Worm (Caenorhabditis elegans): ENCODE data around the gene lgc-4.

lgc-4 gene

ce11 chrX:9213873-9214341 lies 28.1 kb downstream of the lgc-4 start, which contains the start of gene C35B8.3:
Gene C35B8.3, plus strand, starts transcription at chrX:9213923.
- TF ChIP-seq lin-40 (tag; optimal IDR thresholded peaks at IDR 0.05) (peak; percentile 51), nhr-90 (tag; optimal IDR thresholded peaks at IDR 0.05) (peak; percentile 36), atf-7 (tag; optimal IDR thresholded peaks at IDR 0.05) (peak; percentile 48), hlh-12 (tag; optimal IDR thresholded peaks at IDR 0.05) (no peak), let-526 (GFP tag; IDR thresholded peaks at IDR 0.05) (0 out of 2 replicates have a peak, but pooled peaks have one; percentile 28), cebp-1 (GFP tag; IDR thresholded peaks at IDR 0.05) (no peak), cebp-1 (tag; optimal IDR thresholded peaks at IDR 0.05) (peak; percentile 70), nhr-120 (GFP tag; IDR thresholded peaks at IDR 0.05) (no peak), Y56A3A.18 (GFP tag; IDR thresholded peaks at IDR 0.05) (no peak), hrde-1 (tag; optimal IDR thresholded peaks at IDR 0.05; ENCODE audit: borderline replicate concordance) (no peak), B0336.3 (GFP tag; IDR thresholded peaks at IDR 0.05) (peak; percentile 67), Y53G8AR.9 (GFP tag; conservative IDR thresholded peaks at IDR 0.05) (no peak), bed-2 (GFP tag; IDR thresholded peaks at IDR 0.05) (no peak), nhr-80 (tag; optimal IDR thresholded peaks at IDR 0.05) (peak; percentile 91), akir-1 (GFP tag; optimal IDR thresholded peaks at IDR 0.05) (no peak), ztf-26 (tag; optimal IDR thresholded peaks at IDR 0.05) (peak; percentile 61), tbp1 (GFP tag; optimal IDR thresholded peaks at IDR 0.05) (peak; percentile 15), F57C9.4 (tag; optimal IDR thresholded peaks at IDR 0.05) (no peak), lin-35 (GFP tag; optimal IDR thresholded peaks at IDR 0.05) (no peak), K11D2.4 (GFP tag; IDR thresholded peaks at IDR 0.05) (no peak), ztf-22 (GFP tag; optimal IDR thresholded peaks at IDR 0.05) (peak; percentile 69), aptf-3 (GFP tag; IDR thresholded peaks at IDR 0.05) (no peak), athp-1 (tag; optimal IDR thresholded peaks at IDR 0.05) (no peak), unc-62 (GFP tag; optimal IDR thresholded peaks at IDR 0.05) (peak; percentile 92), die-1 (tag; optimal IDR thresholded peaks at IDR 0.05) (no peak), snpc-1.1 (tag; optimal IDR thresholded peaks at IDR 0.05; ENCODE audit: insufficient read depth) (no peak), tbx-9 (tag; optimal IDR thresholded peaks at IDR 0.05; ENCODE audit: borderline replicate concordance) (no peak)

ce11 chrX:9212675-9213074 lies 29.3 kb downstream of the lgc-4 start:
- TF ChIP-seq unc-130 (GFP tag; optimal IDR thresholded peaks at IDR 0.05), result no peak
- peak; percentile 15 to 27 for TF ChIP-seq let-607 (tag; optimal IDR thresholded peaks at IDR 0.05)
- no peak for TF ChIP-seq Y53G8AR.9 (GFP tag; conservative IDR thresholded peaks at IDR 0.05)
- TF ChIP-seq attf-6 (GFP tag; IDR thresholded peaks at IDR 0.05), result no peak
- TF ChIP-seq snpc-4 (GFP tag; optimal IDR thresholded peaks at IDR 0.05), result no peak
- no peak for TF ChIP-seq snpc-4 (tag; optimal IDR thresholded peaks at IDR 0.05)
- no peak for TF ChIP-seq ztf-18 (tag; optimal IDR thresholded peaks at IDR 0.05)
- no peak for TF ChIP-seq ztf-28 (GFP tag; IDR thresholded peaks at IDR 0.05)
- TF ChIP-seq ama-1 (optimal IDR thresholded peaks at IDR 0.05), result no peak
- no peak for TF ChIP-seq ama-1 (GFP tag; optimal IDR thresholded peaks at IDR 0.05)
- peak; percentile 82 for TF ChIP-seq nhr-80 (tag; optimal IDR thresholded peaks at IDR 0.05)

- no peak for TF ChIP-seq ets-4 (GFP tag; optimal IDR thresholded peaks at IDR 0.05)
- peak; percentile 73 for TF ChIP-seq nhr-80 (tag; optimal IDR thresholded peaks at IDR 0.05)
Observed at ce11 chrX:9210086-9210485, 31.9 kb downstream of the lgc-4 start.

Data from whole organism, young adult.